Fruit fly (Drosophila melanogaster) whole organism, embryonic: Measurements from ENCODE around the gene unk.

Experiments
- Ada2b ChIP-seq: fragments of 200-800 bp; sonication (Bioruptor generic); IDR thresholded peaks from 2 replicates; pipeline ENCODE4 v1.3.6; 2022; ENCODE audit warnings: missing biosample characterization, missing genetic modification characterization
- Adf1 ChIP-seq: fragments of 200-800 bp; sonication (Bioruptor generic); IDR thresholded peaks from 2 replicates; pipeline ENCODE4 v1.3.6; 2022; ENCODE audit warnings: missing biosample characterization, missing genetic modification characterization
- Atf6 ChIP-seq: fragments of 200-800 bp; sonication (Bioruptor generic); IDR thresholded peaks from 2 replicates; pipeline ENCODE4 v1.3.6; 2022; ENCODE audit warnings: missing biosample characterization, missing genetic modification characterization
- CG10147 ChIP-seq: fragments of 200-800 bp; sonication (Bioruptor generic); optimal IDR thresholded peaks from 2 replicates; lab custom pipeline; 2019; ENCODE audit warnings: missing biosample characterization, mild to moderate bottlenecking, missing genetic modification characterization, moderate library complexity
- CG10366 ChIP-seq: fragments of 200-800 bp; sonication (Bioruptor generic); IDR thresholded peaks from 2 replicates; pipeline ENCODE4 v1.3.6; 2022; ENCODE audit warnings: missing biosample characterization, missing genetic modification characterization
- CG11085 ChIP-seq: fragments of 200-800 bp; sonication (Bioruptor generic); IDR thresholded peaks from 2 replicates; pipeline ENCODE4 v1.3.6; 2022; ENCODE audit warnings: missing biosample characterization, missing genetic modification characterization
- CG11093 ChIP-seq: fragments of 200-800 bp; sonication (Bioruptor generic); IDR thresholded peaks from 3 replicates; pipeline ENCODE4 v1.3.6; 2022; ENCODE audit warnings: missing biosample characterization, missing genetic modification characterization
- CG13123 ChIP-seq: fragments of 200-800 bp; sonication (Bioruptor generic); optimal IDR thresholded peaks from 2 replicates; lab custom pipeline; 2016; ENCODE audit warnings: missing biosample characterization, missing genetic modification characterization
- CG13287 ChIP-seq: fragments of 200-800 bp; sonication (Bioruptor generic); IDR thresholded peaks from 2 replicates; pipeline ENCODE4 v1.3.6; 2022; ENCODE audit warnings: missing biosample characterization, missing genetic modification characterization; ENCODE audit not compliant: partially characterized antibody
- CG13624 ChIP-seq: fragments of 200-800 bp; sonication (Bioruptor generic); optimal IDR thresholded peaks from 2 replicates; lab custom pipeline; 2016; ENCODE audit warnings: missing biosample characterization, missing genetic modification characterization
- CG13894 ChIP-seq: fragments of 200-800 bp; sonication (Bioruptor generic); optimal IDR thresholded peaks from 3 replicates; lab custom pipeline; 2018; ENCODE audit warnings: missing biosample characterization, mild to moderate bottlenecking, missing genetic modification characterization, moderate library complexity
- CG15696 ChIP-seq: fragments of 200-800 bp; sonication (Bioruptor generic); optimal IDR thresholded peaks from 2 replicates; lab custom pipeline; 2019; ENCODE audit warnings: missing biosample characterization, mild to moderate bottlenecking, missing genetic modification characterization, moderate library complexity
- CG1603 ChIP-seq: fragments of 200-800 bp; sonication (Bioruptor generic); optimal IDR thresholded peaks from 2 replicates; lab custom pipeline; 2019; ENCODE audit warnings: missing biosample characterization, mild to moderate bottlenecking, missing genetic modification characterization, moderate library complexity
- CG2120 ChIP-seq: fragments of 200-800 bp; sonication (Bioruptor generic); optimal IDR thresholded peaks from 3 replicates; lab custom pipeline; 2016; ENCODE audit warnings: missing biosample characterization, missing genetic modification characterization
- CG30020 ChIP-seq: fragments of 200-800 bp; optimal IDR thresholded peaks from 2 replicates; lab custom pipeline; 2019; ENCODE audit warnings: missing biosample characterization, mild to moderate bottlenecking, missing genetic modification characterization, moderate library complexity
- CG3065 ChIP-seq: fragments of 200-800 bp; sonication (Bioruptor generic); optimal IDR thresholded peaks from 2 replicates; lab custom pipeline; 2016; ENCODE audit warnings: missing biosample characterization, missing genetic modification characterization
- CG34376 ChIP-seq: fragments of 200-800 bp; sonication (Bioruptor generic); optimal IDR thresholded peaks from 2 replicates; lab custom pipeline; 2018; ENCODE audit warnings: missing biosample characterization, mild to moderate bottlenecking, missing genetic modification characterization
- CG3995 ChIP-seq: fragments of 200-800 bp; sonication (Bioruptor generic); optimal IDR thresholded peaks from 3 replicates; lab custom pipeline; 2016; ENCODE audit warnings: missing biosample characterization, missing genetic modification characterization
- CG42726 ChIP-seq: fragments of 200-800 bp; sonication (Bioruptor generic); IDR thresholded peaks from 2 replicates; pipeline ENCODE4 v1.3.6; 2022; ENCODE audit warnings: missing biosample characterization, missing genetic modification characterization; ENCODE audit not compliant: partially characterized antibody
- CG5953 ChIP-seq: fragments of 200-800 bp; sonication (Bioruptor generic); IDR thresholded peaks from 2 replicates; pipeline ENCODE4 v1.3.6; 2022; ENCODE audit warnings: missing biosample characterization, missing genetic modification characterization
- CG7271 ChIP-seq: fragments of 200-800 bp; sonication (Bioruptor generic); optimal IDR thresholded peaks from 2 replicates; lab custom pipeline; 2018; ENCODE audit warnings: missing biosample characterization, mild to moderate bottlenecking, missing genetic modification characterization, moderate library complexity
- CG7372 ChIP-seq: fragments of 200-800 bp; sonication (Bioruptor generic); IDR thresholded peaks from 2 replicates; pipeline ENCODE4 v1.3.6; 2022; ENCODE audit warnings: missing biosample characterization, missing genetic modification characterization
- CG9437 ChIP-seq: fragments of 200-800 bp; sonication (Bioruptor generic); optimal IDR thresholded peaks from 2 replicates; lab custom pipeline; 2018; ENCODE audit warnings: missing biosample characterization, mild to moderate bottlenecking, missing genetic modification characterization
- E2f2 ChIP-seq: fragments of 200-800 bp; sonication (Bioruptor generic); IDR thresholded peaks from 2 replicates; pipeline ENCODE4 v1.3.6; 2022; ENCODE audit warnings: missing biosample characterization, missing genetic modification characterization
- H15 ChIP-seq: fragments of 200-800 bp; sonication (Bioruptor generic); IDR thresholded peaks from 3 replicates; pipeline ENCODE4 v1.3.6; 2022; ENCODE audit warnings: missing biosample characterization, missing genetic modification characterization
- Meics ChIP-seq: fragments of 200-800 bp; sonication (Bioruptor generic); optimal IDR thresholded peaks from 2 replicates; lab custom pipeline; 2017; ENCODE audit warnings: missing biosample characterization, mild to moderate bottlenecking, missing genetic modification characterization
- Xbp1 ChIP-seq: fragments of 200-800 bp; sonication (Bioruptor generic); optimal IDR thresholded peaks from 3 replicates; lab custom pipeline; 2016; ENCODE audit warnings: missing biosample characterization, mild to moderate bottlenecking, missing genetic modification characterization
- bbx ChIP-seq: fragments of 200-800 bp; sonication (Bioruptor generic); IDR thresholded peaks from 2 replicates; pipeline ENCODE4 v1.3.6; 2022; ENCODE audit warnings: missing biosample characterization, missing genetic modification characterization; ENCODE audit not compliant: partially characterized antibody
- bowl ChIP-seq: fragments of 200-800 bp; sonication (Bioruptor generic); IDR thresholded peaks from 2 replicates; pipeline ENCODE4 v1.3.6; 2022; ENCODE audit warnings: missing biosample characterization, missing genetic modification characterization
- bsh ChIP-seq, 2 experiments: fragments of 200-800 bp; sonication (Bioruptor generic); optimal IDR thresholded peaks; 2 replicates each; lab custom pipeline; 2017 to 2018; ENCODE audit warnings: mild to moderate bottlenecking in 2 of 2, missing biosample characterization in 2 of 2, missing genetic modification characterization in 2 of 2, moderate library complexity in 1 of 2
- cad ChIP-seq: fragments of >200 bp; optimal IDR thresholded peaks from 2 replicates; lab custom pipeline; 2017; ENCODE audit warnings: missing biosample characterization, missing genetic modification characterization
- dmrt11E ChIP-seq: fragments of 200-800 bp; sonication (Bioruptor generic); optimal IDR thresholded peaks from 3 replicates; lab custom pipeline; 2018; ENCODE audit warnings: missing biosample characterization, mild to moderate bottlenecking, missing genetic modification characterization, moderate library complexity
- emc ChIP-seq: fragments of 200-800 bp; sonication (Bioruptor generic); optimal IDR thresholded peaks from 2 replicates; lab custom pipeline; 2016; ENCODE audit warnings: missing biosample characterization, missing genetic modification characterization
- eve ChIP-seq, 2 experiments: fragments of >200 bp; optimal IDR thresholded peaks; 2 replicates each; lab custom pipeline; 2017; ENCODE audit warnings: missing biosample characterization in 2 of 2, missing genetic modification characterization in 2 of 2
- exex ChIP-seq: fragments of 200-800 bp; sonication (Bioruptor generic); optimal IDR thresholded peaks from 4 replicates; lab custom pipeline; 2018; ENCODE audit warnings: missing biosample characterization, mild to moderate bottlenecking, missing genetic modification characterization, moderate library complexity
- grau ChIP-seq: fragments of 200-800 bp; optimal IDR thresholded peaks from 3 replicates; lab custom pipeline; 2019; ENCODE audit warnings: missing biosample characterization, mild to moderate bottlenecking, missing genetic modification characterization, moderate library complexity
- gsb ChIP-seq: fragments of 200-800 bp; sonication (Bioruptor generic); IDR thresholded peaks from 2 replicates; pipeline ENCODE4 v1.3.6; 2022; ENCODE audit warnings: missing biosample characterization, missing genetic modification characterization
- her ChIP-seq: fragments of 200-800 bp; sonication (Bioruptor generic); optimal IDR thresholded peaks from 2 replicates; lab custom pipeline; 2016; ENCODE audit warnings: missing biosample characterization, missing genetic modification characterization
- kay ChIP-seq: fragments of 200-800 bp; sonication (Bioruptor generic); optimal IDR thresholded peaks from 2 replicates; lab custom pipeline; 2016; ENCODE audit warnings: missing biosample characterization, missing genetic modification characterization
- lbe ChIP-seq: fragments of 200-800 bp; sonication (Bioruptor generic); optimal IDR thresholded peaks from 2 replicates; lab custom pipeline; 2016; ENCODE audit warnings: missing biosample characterization, mild to moderate bottlenecking, missing genetic modification characterization
- mld ChIP-seq: fragments of 200-800 bp; sonication (Bioruptor generic); IDR thresholded peaks from 3 replicates; pipeline ENCODE4 v1.3.6; 2022; ENCODE audit warnings: missing biosample characterization, missing genetic modification characterization; ENCODE audit not compliant: partially characterized antibody
- ranshi ChIP-seq: fragments of 200-800 bp; sonication (Bioruptor generic); IDR thresholded peaks from 2 replicates; pipeline ENCODE4 v1.3.6; 2022; ENCODE audit warnings: missing biosample characterization, missing genetic modification characterization
- rib ChIP-seq: fragments of 200-800 bp; sonication (Bioruptor generic); IDR thresholded peaks from 2 replicates; pipeline ENCODE4 v1.3.6; 2022; ENCODE audit warnings: missing biosample characterization, missing genetic modification characterization
- sens ChIP-seq: fragments of 200-800 bp; sonication (Bioruptor generic); peaks from one replicate; lab custom pipeline; 2016; ENCODE audit warnings: missing biosample characterization, missing genetic modification characterization
- sima ChIP-seq: fragments of 200-800 bp; sonication (Bioruptor generic); optimal IDR thresholded peaks from 2 replicates; lab custom pipeline; 2016; ENCODE audit warnings: missing biosample characterization, missing genetic modification characterization
- so ChIP-seq: fragments of 200-800 bp; sonication (Bioruptor generic); IDR thresholded peaks from 3 replicates; pipeline ENCODE4 v1.3.6; 2022; ENCODE audit warnings: missing biosample characterization, missing genetic modification characterization
- sob ChIP-seq: fragments of 200-800 bp; sonication (Bioruptor generic); IDR thresholded peaks from 2 replicates; pipeline ENCODE4 v1.3.6; 2022; ENCODE audit warnings: missing biosample characterization, missing genetic modification characterization
- trh ChIP-seq: fragments of 200-800 bp; sonication (Bioruptor generic); optimal IDR thresholded peaks from 2 replicates; lab custom pipeline; 2016; ENCODE audit warnings: missing biosample characterization, missing genetic modification characterization

unk gene

dm6 chr3R:23191108-23191771, 33.6 kb upstream of the unk start (continued):
- 0 out of 2 replicates have a peak, but pooled peaks have one; percentile 25 for TF ChIP-seq CG7372 (GFP tag; lab: Robert Waterston, UW)
- TF ChIP-seq CG5953 = no peak
- TF ChIP-seq CG2120 = peak; percentile 70
- TF ChIP-seq CG13287 = peak; percentile 36; the same call in 1 of the 2 replicates
- peak; percentile 55 for TF ChIP-seq sob (GFP tag; lab: Robert Waterston, UW)
- no peak for TF ChIP-seq CG42726 (GFP tag; lab: Robert Waterston, UW)
- peak; percentile 47 for TF ChIP-seq Meics (GFP tag; lab: Kevin White, UChicago)
- TF ChIP-seq CG34376 (GFP tag; lab: Kevin White, UChicago) = peak; percentile 86
- TF ChIP-seq dmrt11E (tag; lab: Kevin White, UChicago) = no peak
- TF ChIP-seq mld (GFP tag; lab: Robert Waterston, UW) = 0 out of 3 replicates have a peak, but pooled peaks have one; percentile 40
- TF ChIP-seq CG13624 (GFP tag; lab: Kevin White, UChicago) = peak; percentile 43
- peak; percentile 56; the same call in 1 of the 2 replicates for TF ChIP-seq Atf6 (GFP tag; lab: Robert Waterston, UW)
- TF ChIP-seq exex (tag; lab: Kevin White, UChicago) = peak; percentile 71
- TF ChIP-seq sima = no peak
- TF ChIP-seq CG10366 (GFP tag; lab: Robert Waterston, UW) = 0 out of 2 replicates have a peak, but pooled peaks have one; percentile 17
- TF ChIP-seq sens (GFP tag; lab: Kevin White, UChicago) = peak; percentile 74
- TF ChIP-seq CG7271 (tag; lab: Kevin White, UChicago) = no peak
- no peak for TF ChIP-seq gsb (GFP tag; lab: Robert Waterston, UW)
- TF ChIP-seq CG30020 (tag; lab: Kevin White, UChicago) = no peak
- TF ChIP-seq her (GFP tag; lab: Kevin White, UChicago) = peak; percentile 67
- TF ChIP-seq rib (GFP tag; lab: Robert Waterston, UW) = 0 out of 2 replicates have a peak, but pooled peaks have one; percentile 37
- TF ChIP-seq bsh (GFP tag; optimal IDR thresholded peaks at IDR 0.05; lab: Kevin White, UChicago) = peak in 1 of 2 experiments; percentile 23
- TF ChIP-seq lbe = peak; percentile 1
- no peak; the same call in 1 of the 2 replicates for TF ChIP-seq Adf1
- 0 out of 2 replicates have a peak, but pooled peaks have one; percentile 35 for TF ChIP-seq bbx
- no peak for TF ChIP-seq so (GFP tag; lab: Robert Waterston, UW)
- peak; percentile 17 for TF ChIP-seq Xbp1 (GFP tag; lab: Kevin White, UChicago)
- TF ChIP-seq CG3065 (GFP tag; lab: Kevin White, UChicago) = no peak
- no peak for TF ChIP-seq kay (GFP tag; lab: Kevin White, UChicago)
- TF ChIP-seq ranshi (GFP tag; lab: Robert Waterston, UW) = peak; percentile 48; the same call in 1 of the 2 replicates
- TF ChIP-seq CG10147 (GFP tag; lab: Kevin White, UChicago) = peak; percentile 3

dm6 chr3R:23189958-23190900, 32.6 kb upstream of the unk start:
- TF ChIP-seq CG11093 (GFP tag; lab: Robert Waterston, UW) = peak; percentile 48; the same call in 2 of the 3 replicates
- no peak for TF ChIP-seq CG13123
- TF ChIP-seq grau (tag; lab: Kevin White, UChicago) = peak; percentile 98
- peak; percentile 70 for TF ChIP-seq Ada2b (GFP tag; lab: Robert Waterston, UW)
- TF ChIP-seq CG3995 (GFP tag; lab: Kevin White, UChicago) = peak; percentile 38
- peak in 1 of 2 experiments; percentile 90 for TF ChIP-seq eve (GFP tag; optimal IDR thresholded peaks at IDR 0.05; lab: Kevin White, UChicago)
- no peak for TF ChIP-seq cad (GFP tag; lab: Kevin White, UChicago)
- TF ChIP-seq E2f2 (GFP tag; lab: Robert Waterston, UW) = peak; percentile 42
- peak; percentile 59; the same call in 1 of the 3 replicates for TF ChIP-seq H15
- TF ChIP-seq emc (GFP tag; lab: Kevin White, UChicago) = peak; percentile 49
- no peak for TF ChIP-seq trh (GFP tag; lab: Kevin White, UChicago)
- peak; percentile 69 for TF ChIP-seq CG13894 (tag; lab: Kevin White, UChicago)
- peak; percentile 50; the same call in 1 of the 2 replicates for TF ChIP-seq bowl (GFP tag; lab: Robert Waterston, UW)
- TF ChIP-seq CG1603 (tag; lab: Kevin White, UChicago) = peak; percentile 84
- TF ChIP-seq CG9437 (GFP tag; lab: Kevin White, UChicago) = peak; percentile 91
- TF ChIP-seq CG11085 (GFP tag; lab: Robert Waterston, UW) = peak; percentile 52; the same call in 1 of the 2 replicates
- no peak for TF ChIP-seq CG7271 (tag; lab: Kevin White, UChicago)
- peak; percentile 16 for TF ChIP-seq CG15696 (tag; lab: Kevin White, UChicago)
